Worm (Caenorhabditis elegans) whole organism, dauer: ENCODE results near the gene T23F2.5.

ENCODE experiments used
- unc-62 ChIP-seq: sonication (generic microtip); optimal IDR thresholded peaks from 2 replicates; lab custom pipeline; 2017; ENCODE audit warnings: missing biosample characterization, missing genetic modification reagents, missing genetic modification characterization

Gene T23F2.5

DNA sequence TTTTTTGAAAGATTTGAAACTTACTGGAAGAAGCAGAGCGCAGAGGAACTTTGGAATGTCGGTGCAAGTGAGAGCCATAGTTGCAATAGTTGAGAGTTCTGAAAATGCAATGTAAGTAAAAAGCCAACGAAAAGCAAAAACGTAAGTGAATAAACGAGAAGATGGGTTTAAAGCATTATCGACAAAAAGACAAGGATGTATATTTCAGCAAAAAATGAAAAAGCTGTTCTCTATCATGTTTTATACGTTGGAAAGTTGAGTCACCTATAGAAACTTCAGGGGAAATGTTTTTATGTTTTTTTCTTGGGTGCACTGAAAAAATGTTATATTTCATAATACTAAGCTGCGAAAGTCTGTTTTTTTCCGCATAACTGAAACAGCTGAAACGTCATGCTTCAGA, at the start of gene T23F2.5:
T23F2.5 (minus strand) TSS at position 101 of the 400 bp plus-strand sequence.
- no peak for TF ChIP-seq unc-62

DNA sequence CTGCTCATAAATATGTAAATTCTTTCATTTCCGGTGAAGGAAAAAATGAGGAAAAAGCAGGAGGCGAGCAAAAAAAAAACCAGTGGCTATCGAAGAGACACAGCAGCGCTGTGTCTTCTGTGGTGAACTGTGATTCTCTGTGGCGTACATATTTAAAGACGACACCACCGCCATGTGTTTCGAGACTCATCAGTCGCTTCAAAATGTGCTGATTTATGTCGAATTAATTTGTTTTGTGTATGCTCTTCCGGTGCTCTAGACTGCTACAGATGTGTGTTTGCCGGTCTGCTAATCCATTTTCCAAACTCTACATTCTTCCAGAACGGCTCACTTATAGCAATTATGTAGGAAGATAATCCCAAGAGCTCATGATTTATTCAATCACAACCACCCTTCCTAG, 48.5 kb upstream of the T23F2.5 start:
- no peak for TF ChIP-seq unc-62

DNA sequence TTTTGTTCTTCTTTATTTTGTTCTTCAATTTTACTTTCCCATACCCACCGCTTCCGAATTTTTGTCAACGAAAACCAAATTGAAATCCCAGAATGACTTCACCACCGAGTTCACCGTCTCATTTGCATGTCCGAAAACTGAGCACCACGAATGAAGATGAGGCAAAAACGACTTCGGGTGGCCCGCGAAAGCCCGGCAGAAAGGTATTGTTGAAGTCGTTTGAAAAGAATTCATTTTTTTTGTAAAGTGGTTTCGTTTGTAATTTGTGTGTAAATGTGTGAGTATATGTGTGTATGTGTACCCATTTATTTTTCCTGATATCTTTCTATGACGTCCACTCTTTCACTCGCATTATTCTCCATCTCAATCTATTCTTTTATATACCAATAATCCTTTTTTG, 41.0 kb upstream of the T23F2.5 start, which contains the start of gene C38C5.1:
C38C5.1 (plus strand) TSS at position 90 of the 400 bp plus-strand sequence.
- TF ChIP-seq unc-62: no peak

DNA sequence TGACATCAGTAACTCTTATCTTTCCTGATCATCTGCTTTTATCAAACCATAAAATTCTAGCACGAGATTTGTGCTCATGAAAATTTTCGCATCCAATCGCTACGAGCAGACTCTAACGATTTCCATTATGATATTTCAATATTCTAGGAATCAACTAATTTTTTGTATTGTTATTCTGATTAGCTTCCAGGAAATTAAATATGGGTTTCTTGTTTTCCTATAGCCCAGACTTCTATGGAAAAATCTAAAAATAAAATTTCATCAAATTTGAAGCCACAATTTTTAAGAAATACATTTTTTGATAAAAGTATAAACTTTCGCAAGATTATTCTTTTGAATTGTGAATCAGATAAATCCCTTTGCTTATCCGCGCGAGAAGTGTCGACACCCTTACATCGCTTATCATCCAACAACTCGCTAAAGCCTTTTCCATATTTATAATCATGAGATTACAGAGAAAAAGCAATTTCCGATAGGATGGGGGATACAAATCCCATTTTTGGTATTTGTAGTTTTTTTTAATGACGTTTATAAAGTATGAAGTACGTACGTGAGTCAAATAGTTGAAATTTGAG, 38.2 kb upstream of the T23F2.5 start:
- TF ChIP-seq unc-62: no peak

DNA sequence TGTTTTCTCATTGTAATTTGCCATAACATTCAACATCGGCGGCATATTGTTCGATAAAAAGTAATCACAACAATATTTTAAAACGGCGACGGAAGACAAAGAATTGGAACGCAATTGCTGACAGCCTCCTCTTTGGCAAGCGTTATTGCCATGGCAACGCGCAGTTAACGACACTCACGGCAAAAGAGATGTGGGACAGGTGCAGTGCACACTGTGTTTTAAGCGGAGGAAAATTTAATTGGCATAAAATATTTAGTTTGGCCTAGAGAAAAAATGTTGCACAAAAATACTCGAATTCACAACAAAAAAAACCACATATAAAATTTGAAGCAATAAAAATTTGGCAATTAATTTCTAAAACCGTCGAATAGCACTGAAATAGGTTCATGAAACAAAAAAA, 35.7 kb upstream of the T23F2.5 start, which contains the start of gene ifta-1:
ifta-1 (minus strand) TSS at position 101 of the 400 bp plus-strand sequence.
- TF ChIP-seq unc-62: no peak

DNA sequence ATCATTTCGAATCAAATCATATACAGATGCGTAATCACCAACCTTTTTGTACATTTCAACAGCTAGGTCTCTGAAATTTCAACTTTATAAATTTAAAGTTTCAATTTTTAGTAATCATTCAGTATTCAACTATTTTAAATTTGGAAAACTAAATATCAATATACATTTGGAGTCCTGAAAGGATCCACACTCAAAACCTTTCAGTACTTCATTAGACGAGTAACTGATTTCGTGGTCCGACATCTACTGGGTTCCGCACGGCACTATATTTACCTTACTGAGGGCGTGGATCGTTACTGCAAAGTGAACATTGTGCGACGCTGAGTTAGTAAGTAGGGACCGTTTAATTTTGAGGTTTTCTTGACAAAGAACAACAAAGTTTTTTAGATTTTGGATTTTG, 30.9 kb upstream of the T23F2.5 start:
- TF ChIP-seq unc-62: no peak

DNA sequence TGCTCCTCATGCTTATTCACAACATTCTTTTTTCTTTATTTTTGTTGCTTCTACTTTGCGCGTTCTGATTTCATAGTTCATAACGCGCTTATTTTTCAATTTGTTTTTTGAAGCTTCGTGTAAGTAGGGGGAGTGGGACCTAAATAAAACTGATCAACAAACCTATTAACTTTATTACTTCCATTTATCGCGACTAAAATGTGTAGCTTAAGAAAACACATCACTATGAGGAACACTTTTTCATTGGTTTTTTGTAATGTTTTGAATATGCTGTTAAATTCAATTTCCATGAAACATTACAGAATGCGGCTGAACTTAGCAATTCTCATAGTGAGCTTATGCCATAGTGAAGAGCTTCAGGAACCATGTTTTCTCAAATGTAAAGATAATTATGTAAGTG, 26.7 kb upstream of the T23F2.5 start, which contains the start of gene C54G7.1:
C54G7.1 (plus strand) TSS at position 301 of the 400 bp plus-strand sequence.
- TF ChIP-seq unc-62: no peak

DNA sequence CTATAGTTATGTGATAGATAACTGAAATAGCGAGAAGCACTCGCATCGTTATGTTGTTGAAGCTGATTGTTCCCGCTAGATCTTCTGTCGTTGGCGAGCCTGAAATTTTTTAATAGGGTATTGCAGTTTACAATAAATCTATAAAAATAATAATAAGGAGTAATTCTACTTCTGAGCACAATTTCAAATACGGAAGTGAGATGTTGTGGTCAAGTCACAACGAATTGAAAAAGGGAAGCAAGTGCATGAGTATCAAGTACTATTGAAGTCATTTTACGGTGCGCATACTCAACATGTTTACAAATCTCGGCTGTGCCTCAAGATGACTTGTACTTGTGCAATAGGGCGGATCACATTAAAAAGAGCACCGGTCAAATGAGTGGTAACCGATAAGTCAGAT, 21.5 kb upstream of the T23F2.5 start, which contains the start of gene lgx-1:
lgx-1 (minus strand) TSS at position 101 of the 400 bp plus-strand sequence.
- TF ChIP-seq unc-62: no peak

DNA sequence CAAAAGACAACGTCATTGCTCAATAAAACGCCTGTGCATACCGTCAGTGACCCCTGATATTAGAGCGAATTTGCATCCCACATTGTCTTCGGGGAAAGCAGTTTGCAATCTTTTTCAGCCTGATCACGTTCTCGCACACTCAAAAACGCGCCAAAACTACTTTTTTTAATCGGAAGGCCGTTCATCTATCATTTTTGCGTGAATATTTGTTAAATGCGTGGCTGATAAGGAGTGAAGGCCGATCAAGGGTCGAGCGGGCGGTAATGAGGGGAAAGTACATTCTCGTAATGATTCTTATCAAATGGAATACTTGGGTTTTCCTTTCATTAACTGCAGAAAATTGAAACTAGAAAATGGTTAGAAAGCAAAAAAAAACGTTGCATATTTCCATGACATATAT, 7.3 kb upstream of the T23F2.5 start:
- no peak for TF ChIP-seq unc-62

DNA sequence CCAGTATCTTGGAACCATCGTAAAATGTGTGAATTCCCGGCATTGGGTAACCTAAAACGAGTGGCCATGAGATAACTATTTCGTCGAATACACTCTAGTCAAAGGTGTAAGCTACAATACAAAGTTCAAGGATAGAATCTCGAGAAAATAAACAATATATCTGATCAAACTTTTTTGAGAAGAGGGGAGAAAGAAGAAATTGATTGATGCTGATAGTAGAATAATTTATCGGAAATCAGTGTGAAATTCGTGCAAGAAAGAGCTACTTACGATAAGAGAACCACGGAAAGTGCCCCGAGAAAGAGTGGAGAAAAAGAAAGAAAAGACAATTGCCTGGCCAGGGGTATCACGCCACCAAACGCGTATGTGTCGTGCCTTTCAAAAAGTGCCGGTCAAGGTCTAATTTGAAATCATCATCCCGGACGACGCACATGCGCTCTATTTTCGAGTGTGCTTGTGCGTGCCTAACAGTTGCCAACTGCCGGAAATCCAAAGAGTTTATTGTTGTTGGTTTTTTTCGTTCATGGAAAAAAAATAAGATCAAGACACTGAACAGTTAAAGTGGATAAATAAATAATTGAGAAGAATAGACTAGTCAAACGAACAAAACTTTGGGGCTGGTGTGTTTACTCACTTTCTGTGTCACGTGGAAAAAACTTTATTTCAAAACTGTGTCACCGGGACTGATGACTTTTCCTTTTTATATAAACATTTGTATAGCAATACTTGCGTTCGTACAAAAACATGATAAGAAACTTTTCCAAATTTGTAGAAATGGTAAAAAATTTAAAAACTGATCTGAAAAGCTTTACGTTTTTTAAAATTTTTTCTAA, 6.0 kb upstream of the T23F2.5 start, which contains the start of gene mboa-3:
mboa-3 (minus strand) TSS at position 51 of the 833 bp plus-strand sequence.
- TF ChIP-seq unc-62: no peak

DNA sequence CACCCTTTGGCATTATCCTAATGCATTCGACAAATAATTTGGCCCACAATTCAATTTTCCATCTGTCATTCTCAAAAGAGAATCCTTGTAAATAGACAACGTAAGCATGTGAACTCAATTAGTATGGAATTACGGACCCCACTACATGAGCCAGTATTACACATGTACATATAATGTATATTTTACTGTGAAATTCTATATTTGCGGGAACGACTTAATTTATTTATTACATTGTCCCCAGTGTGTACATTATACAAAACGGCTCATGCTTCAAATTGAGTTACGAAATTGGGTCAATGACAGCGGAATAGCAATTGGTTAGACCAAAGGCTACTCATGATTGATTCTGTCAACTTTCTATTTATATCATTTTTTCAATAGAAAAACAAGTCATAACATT, 2.6 kb upstream of the T23F2.5 start:
- no peak for TF ChIP-seq unc-62

DNA sequence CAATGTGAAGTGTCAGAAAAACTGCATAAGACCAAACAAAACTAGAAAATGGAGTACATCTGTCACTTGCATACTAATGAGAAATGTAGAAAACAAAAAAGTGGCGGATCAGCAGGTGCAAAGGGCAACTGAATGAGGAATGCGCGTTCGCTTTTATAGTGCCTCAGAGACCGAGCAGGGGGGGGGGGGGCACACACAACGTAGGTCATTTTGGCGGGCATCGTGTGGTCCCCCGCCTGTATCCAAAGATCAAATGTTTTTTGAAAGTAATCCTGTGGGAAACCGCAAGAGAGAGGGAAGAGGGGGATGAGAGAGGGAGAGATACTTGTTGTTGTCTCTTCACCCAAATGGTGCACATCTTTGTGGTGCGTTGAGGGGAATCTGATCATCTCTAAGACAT, 1.4 kb upstream of the T23F2.5 start:
- TF ChIP-seq unc-62: no peak

DNA sequence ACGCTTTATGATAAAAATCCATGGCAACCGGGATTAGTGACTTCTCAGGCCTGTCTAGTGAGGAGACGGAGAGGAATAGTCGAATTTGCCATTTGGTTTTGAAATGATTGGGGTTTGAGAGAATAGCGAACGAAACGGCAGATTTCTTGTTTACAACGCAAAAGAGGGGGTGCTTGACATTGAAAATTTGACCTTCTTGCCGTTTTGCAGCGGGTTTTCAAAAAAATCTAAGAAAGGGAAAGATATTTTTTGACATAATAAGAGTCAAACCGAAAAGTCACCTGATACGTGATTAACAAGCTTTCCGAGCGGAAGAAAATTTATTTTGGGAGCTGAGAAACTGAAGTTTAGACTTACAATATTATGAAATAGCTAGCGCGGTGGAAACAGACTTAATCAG, 881 bp upstream of the T23F2.5 start:
- TF ChIP-seq unc-62: no peak

DNA sequence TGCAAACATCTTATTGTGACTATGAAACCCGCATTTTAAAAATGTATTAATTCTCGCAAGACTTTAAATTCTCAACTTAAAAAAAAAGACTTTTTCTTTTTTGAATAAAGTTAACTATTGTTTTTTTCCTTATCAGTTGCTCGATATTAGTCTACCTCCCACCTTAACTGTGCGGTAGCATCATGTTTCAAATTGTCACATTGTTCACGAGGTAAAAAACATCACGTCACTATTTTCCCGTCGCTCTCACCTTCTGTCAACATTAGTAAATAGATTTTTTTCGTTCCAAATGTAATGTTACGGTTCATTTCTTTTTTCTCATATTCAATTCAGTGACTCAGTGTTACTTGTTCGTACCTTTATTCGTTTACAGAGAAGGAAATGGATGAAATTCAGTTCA, 598 bp downstream of the T23F2.5 start:
- no peak for TF ChIP-seq unc-62

DNA sequence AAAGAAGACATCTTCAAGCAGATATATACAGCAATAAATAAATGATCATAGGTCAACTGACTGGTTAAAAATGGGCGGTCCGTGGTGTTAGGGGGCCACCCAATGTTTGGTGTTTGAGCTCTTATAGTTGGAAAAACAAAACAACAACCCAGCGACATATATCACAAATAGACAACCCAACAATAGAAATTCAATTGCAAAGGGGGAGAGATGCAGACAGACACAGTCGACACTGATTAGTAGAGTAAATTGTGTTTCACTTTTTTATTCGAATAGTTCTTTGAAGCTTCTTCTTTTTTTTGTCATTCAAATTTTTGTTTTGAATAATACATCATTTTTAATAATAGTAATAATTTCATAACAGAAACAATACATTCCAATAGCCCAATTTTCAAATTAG, 1.5 kb downstream of the T23F2.5 start:
- TF ChIP-seq unc-62: no peak

DNA sequence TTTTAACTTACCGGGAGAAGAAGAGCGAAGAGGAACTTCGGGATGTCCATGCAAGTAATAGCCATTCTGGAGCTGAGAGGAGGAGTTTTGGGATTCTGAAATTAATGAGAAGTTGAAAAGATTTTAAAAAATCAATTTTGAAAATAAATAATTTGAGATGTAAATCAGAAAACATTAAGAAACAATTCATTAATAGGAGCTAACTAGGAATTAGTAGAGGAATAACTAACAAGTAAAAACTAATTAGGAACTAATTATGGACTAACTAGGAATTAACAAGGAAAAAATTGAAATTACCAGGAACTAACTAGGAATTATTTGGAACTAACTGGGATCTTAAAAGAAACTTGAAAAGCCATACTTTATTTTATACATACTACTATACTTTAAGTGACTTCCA, 2.0 kb downstream of the T23F2.5 start, which contains the start of gene T23F2.4:
T23F2.4 (minus strand) TSS at position 101 of the 400 bp plus-strand sequence.
- no peak for TF ChIP-seq unc-62

DNA sequence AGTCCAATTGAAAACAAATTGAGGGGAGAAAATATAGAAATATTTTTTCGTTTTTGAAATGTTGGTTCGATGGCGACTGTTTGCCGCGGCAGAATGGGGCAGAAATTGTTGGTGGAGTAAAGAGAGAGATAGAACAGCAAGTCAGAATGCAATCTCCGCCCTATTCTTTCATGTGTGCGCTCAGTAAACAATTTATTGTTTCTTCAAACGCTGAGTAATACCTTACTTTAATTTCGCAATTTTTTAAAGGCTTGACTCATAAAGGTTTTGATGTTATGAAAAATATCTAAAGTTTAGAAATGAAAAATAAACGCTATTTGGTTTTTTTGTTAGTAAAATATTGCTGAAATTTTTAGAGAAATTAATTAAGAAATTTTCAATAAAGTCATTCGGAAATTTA, 2.6 kb downstream of the T23F2.5 start:
- TF ChIP-seq unc-62: no peak

DNA sequence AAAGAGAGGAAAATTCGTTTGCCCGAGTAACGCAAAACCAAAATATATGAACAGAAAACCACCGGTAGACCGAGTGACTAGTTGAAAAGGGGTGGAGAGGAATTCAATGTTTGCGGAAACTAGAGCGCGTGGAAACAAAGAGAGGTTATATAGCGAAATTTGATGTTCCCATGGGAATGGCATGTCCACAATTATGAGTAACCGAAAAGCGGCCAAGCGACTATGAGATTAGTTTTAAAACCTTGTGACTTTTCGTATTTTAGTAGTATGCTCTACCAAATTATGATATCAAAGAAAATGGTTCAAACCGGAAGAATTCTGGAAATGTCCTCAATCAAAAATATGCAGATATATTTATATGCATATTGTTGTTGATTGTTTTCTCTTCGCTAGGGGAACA, 4.3 kb downstream of the T23F2.5 start:
- no peak for TF ChIP-seq unc-62
